Fruit fly (Drosophila melanogaster): ENCODE measurements around the gene CG4678.

The CG4678 gene

dm6 chrX:16670691-16671481 is 25.0 kb upstream of the CG4678 start (continued):
- TF ChIP-seq CG17612 (GFP tag; IDR thresholded peaks at IDR 0.05), result no peak
- no peak for TF ChIP-seq fd64A (GFP tag; optimal IDR thresholded peaks at IDR 0.05)
- no peak for TF ChIP-seq CG42726 (GFP tag; IDR thresholded peaks at IDR 0.05; ENCODE audit: partially characterized antibody)
- TF ChIP-seq nerfin-2 (GFP tag; IDR thresholded peaks at IDR 0.05; ENCODE audit: partially characterized antibody), result no peak
- no peak for TF ChIP-seq CG5180 (GFP tag; optimal IDR thresholded peaks at IDR 0.05)
- no peak for TF ChIP-seq NC2α (GFP tag; optimal IDR thresholded peaks at IDR 0.05)
- TF ChIP-seq CG17385 (GFP tag; optimal IDR thresholded peaks at IDR 0.05), result peak; percentile 21
- TF ChIP-seq D19B (GFP tag; optimal IDR thresholded peaks at IDR 0.05), result no peak
- TF ChIP-seq twi (tag; optimal IDR thresholded peaks at IDR 0.05), result no peak
- TF ChIP-seq CG13287 (GFP tag; IDR thresholded peaks at IDR 0.05; ENCODE audit: partially characterized antibody), result no peak
- TF ChIP-seq CG11398 (GFP tag; optimal IDR thresholded peaks at IDR 0.05), result no peak
- peak; percentile 48; the same call in 1 of the 3 replicates for TF ChIP-seq z (GFP tag; IDR thresholded peaks at IDR 0.05)
- TF ChIP-seq hth (optimal IDR thresholded peaks at IDR 0.05), result no peak
- no peak for TF ChIP-seq fd96Cb (tag; optimal IDR thresholded peaks at IDR 0.05)
- TF ChIP-seq B-H1 (GFP tag; IDR thresholded peaks at IDR 0.05), result no peak
- peak; percentile 3 for TF ChIP-seq CG2712 (tag; optimal IDR thresholded peaks at IDR 0.05)
- no peak for TF ChIP-seq CG2875 (GFP tag; optimal IDR thresholded peaks at IDR 0.05)
- TF ChIP-seq scrt (GFP tag; optimal IDR thresholded peaks at IDR 0.05), result no peak
- peak; percentile 26 for TF ChIP-seq CG13424 (tag; optimal IDR thresholded peaks at IDR 0.05)
- TF ChIP-seq kah (GFP tag; optimal IDR thresholded peaks at IDR 0.05), result no peak
- TF ChIP-seq ftz-f1 (GFP tag; optimal IDR thresholded peaks at IDR 0.05), result no peak
- peak; percentile 15 for TF ChIP-seq CrebB (tag; optimal IDR thresholded peaks at IDR 0.05)
- TF ChIP-seq Dad (GFP tag; optimal IDR thresholded peaks at IDR 0.05), result no peak
- 0 out of 2 replicates have a peak, but pooled peaks have one; percentile 17 for TF ChIP-seq CG14667 (GFP tag; IDR thresholded peaks at IDR 0.05)
- no peak for TF ChIP-seq ssp (GFP tag; IDR thresholded peaks at IDR 0.05)
- no peak for TF ChIP-seq Deaf1 (tag; optimal IDR thresholded peaks at IDR 0.05)
- no peak for TF ChIP-seq Mrtf (GFP tag; IDR thresholded peaks at IDR 0.05)
- no peak for TF ChIP-seq CG17361 (GFP tag; IDR thresholded peaks at IDR 0.05)
- no peak for TF ChIP-seq Hey (tag; optimal IDR thresholded peaks at IDR 0.05)
- peak; percentile 4 for TF ChIP-seq sd (tag; optimal IDR thresholded peaks at IDR 0.05)
- no peak for TF ChIP-seq CkIIα-i1 (GFP tag; IDR thresholded peaks at IDR 0.05)
- no peak for TF ChIP-seq Pdp1 (GFP tag; optimal IDR thresholded peaks at IDR 0.05)
- TF ChIP-seq Hr39 (optimal IDR thresholded peaks at IDR 0.05), result no peak
- no peak for TF ChIP-seq peb (GFP tag; IDR thresholded peaks at IDR 0.05)
- peak; percentile 8 for TF ChIP-seq Dip3 (GFP tag; optimal IDR thresholded peaks at IDR 0.05)
- peak; percentile 5 for TF ChIP-seq CG8924 (tag; optimal IDR thresholded peaks at IDR 0.05)
- TF ChIP-seq stwl (tag; optimal IDR thresholded peaks at IDR 0.05), result no peak
- TF ChIP-seq CG8765 (GFP tag; IDR thresholded peaks at IDR 0.05), result no peak
- TF ChIP-seq abd-A (tag; optimal IDR thresholded peaks at IDR 0.05), result no peak
- TF ChIP-seq Abd-B (GFP tag; optimal IDR thresholded peaks at IDR 0.05), result peak; percentile 42
- TF ChIP-seq crc (GFP tag; optimal IDR thresholded peaks at IDR 0.05), result no peak
- no peak for TF ChIP-seq CG10565 (GFP tag; optimal IDR thresholded peaks at IDR 0.05)
- TF ChIP-seq H15 (GFP tag; IDR thresholded peaks at IDR 0.05), result no peak
- peak; percentile 65 for TF ChIP-seq CG12769 (tag; optimal IDR thresholded peaks at IDR 0.05)
- TF ChIP-seq CG8359 (GFP tag; optimal IDR thresholded peaks at IDR 0.05; ENCODE audit: borderline replicate concordance), result no peak
- no peak for TF ChIP-seq CG12744 (GFP tag; optimal IDR thresholded peaks at IDR 0.05)
- TF ChIP-seq CG7928 (GFP tag; optimal IDR thresholded peaks at IDR 0.05), result no peak
- no peak for TF ChIP-seq knrl (GFP tag; IDR thresholded peaks at IDR 0.05; ENCODE audit: partially characterized antibody)
- TF ChIP-seq CG4617 (GFP tag; optimal IDR thresholded peaks at IDR 0.05; ENCODE audit: borderline replicate concordance), result no peak
- no peak for TF ChIP-seq Drgx (GFP tag; IDR thresholded peaks at IDR 0.05)
